Worm (Caenorhabditis elegans) whole organism, mixed stage, embryonic: ENCODE data around the gene srh-40.

Experiments
- M03D4.4 ChIP-seq: sonication (generic microtip); optimal IDR thresholded peaks from 2 replicates; lab custom pipeline; 2017; ENCODE audit warnings: mild to moderate bottlenecking, missing genetic modification characterization, missing compliant biosample characterization
- blmp-1 ChIP-seq: fragments of 150-350 bp; optimal IDR thresholded peaks from 2 replicates; lab custom pipeline; 2014; ENCODE audit warnings: missing biosample characterization, missing genetic modification characterization
- ceh-43 ChIP-seq: fragments of 200-800 bp; sonication (Bioruptor generic); optimal IDR thresholded peaks from 2 replicates; lab custom pipeline; 2018; ENCODE audit warnings: mild to moderate bottlenecking, missing genetic modification characterization, moderate library complexity, missing compliant biosample characterization
- ceh-83 ChIP-seq: fragments of 200-800 bp; sonication (Bioruptor generic); optimal IDR thresholded peaks from 2 replicates; lab custom pipeline; 2018; ENCODE audit warnings: mild to moderate bottlenecking, missing genetic modification characterization, missing compliant biosample characterization
- ces-1 ChIP-seq: fragments of 150-350 bp; optimal IDR thresholded peaks from 2 replicates; lab custom pipeline; 2014; ENCODE audit warnings: missing biosample characterization, missing genetic modification reagents, missing genetic modification characterization
- cnd-1 ChIP-seq: fragments of 200-800 bp; sonication (Bioruptor generic); optimal IDR thresholded peaks from 2 replicates; lab custom pipeline; 2018; ENCODE audit warnings: mild to moderate bottlenecking, missing genetic modification characterization, missing compliant biosample characterization
- drap-1 ChIP-seq: fragments of 200-800 bp; sonication (Bioruptor generic); optimal IDR thresholded peaks from 3 replicates; lab custom pipeline; 2018; ENCODE audit warnings: mild to moderate bottlenecking, missing genetic modification characterization, missing compliant biosample characterization
- elt-1 ChIP-seq: sonication (generic microtip); optimal IDR thresholded peaks from 2 replicates; lab custom pipeline; 2017; ENCODE audit warnings: missing genetic modification characterization, mild to moderate bottlenecking, missing compliant biosample characterization, antibody characterized with exemption, moderate library complexity, borderline replicate concordance; ENCODE audit not compliant: insufficient read depth
- elt-3 ChIP-seq: fragments of 150-350 bp; optimal IDR thresholded peaks from 2 replicates; lab custom pipeline; 2014; ENCODE audit warnings: missing biosample characterization, missing genetic modification characterization
- flh-1 ChIP-seq: fragments of 200-800 bp; sonication (Bioruptor generic); optimal IDR thresholded peaks from 2 replicates; lab custom pipeline; 2018; ENCODE audit warnings: mild to moderate bottlenecking, missing genetic modification characterization, moderate library complexity, missing compliant biosample characterization
- ham-2 ChIP-seq: fragments of 200-800 bp; sonication (Bioruptor generic); optimal IDR thresholded peaks from 2 replicates; lab custom pipeline; 2018; ENCODE audit warnings: mild to moderate bottlenecking, missing genetic modification characterization, missing compliant biosample characterization
- hlh-1 ChIP-seq: fragments of 150-350 bp; optimal IDR thresholded peaks from 2 replicates; lab custom pipeline; 2014; ENCODE audit warnings: missing biosample characterization, missing genetic modification reagents, missing genetic modification characterization
- lin-13 ChIP-seq: fragments of 150-350 bp; optimal IDR thresholded peaks from 2 replicates; lab custom pipeline; 2014; ENCODE audit warnings: missing biosample characterization, missing genetic modification characterization
- lin-32 ChIP-seq: fragments of 200-800 bp; sonication (Bioruptor generic); optimal IDR thresholded peaks from 2 replicates; lab custom pipeline; 2018; ENCODE audit warnings: mild to moderate bottlenecking, missing genetic modification characterization, missing compliant biosample characterization
- lsy-2 ChIP-seq: fragments of 150-350 bp; optimal IDR thresholded peaks from 2 replicates; lab custom pipeline; 2014; ENCODE audit warnings: missing biosample characterization, missing genetic modification characterization
- mab-5 ChIP-seq: fragments of 150-350 bp; optimal IDR thresholded peaks from 2 replicates; lab custom pipeline; 2014; ENCODE audit warnings: missing biosample characterization, missing genetic modification characterization
- mep-1 ChIP-seq: fragments of 150-350 bp; optimal IDR thresholded peaks from 2 replicates; lab custom pipeline; 2017; ENCODE audit warnings: missing biosample characterization, missing genetic modification reagents, missing genetic modification characterization, inconsistent platforms
- mls-2 ChIP-seq: sonication (generic microtip); optimal IDR thresholded peaks from 2 replicates; lab custom pipeline; 2016; ENCODE audit warnings: mild to moderate bottlenecking, missing genetic modification characterization, moderate library complexity, missing compliant biosample characterization
- nhr-12 ChIP-seq: fragments of 150-350 bp; optimal IDR thresholded peaks from 2 replicates; lab custom pipeline; 2014; ENCODE audit warnings: missing biosample characterization, missing genetic modification characterization
- nhr-237 ChIP-seq: fragments of 150-350 bp; optimal IDR thresholded peaks from 2 replicates; lab custom pipeline; 2014; ENCODE audit warnings: missing biosample characterization, missing genetic modification characterization
- nhr-28 ChIP-seq: fragments of 150-350 bp; optimal IDR thresholded peaks from 2 replicates; lab custom pipeline; 2014; ENCODE audit warnings: missing biosample characterization, missing genetic modification characterization
- nhr-76 ChIP-seq: sonication (generic microtip); optimal IDR thresholded peaks from 2 replicates; lab custom pipeline; 2017; ENCODE audit warnings: missing biosample characterization, missing genetic modification characterization
- pha-4 ChIP-seq: fragments of 150-350 bp; optimal IDR thresholded peaks from 2 replicates; lab custom pipeline; 2018; ENCODE audit warnings: missing biosample characterization, missing genetic modification reagents, missing genetic modification characterization
- sem-2 ChIP-seq: fragments of 200-800 bp; sonication (Bioruptor generic); optimal IDR thresholded peaks from 2 replicates; lab custom pipeline; 2018; ENCODE audit warnings: mild to moderate bottlenecking, missing genetic modification characterization, missing compliant biosample characterization
- snpc-4 ChIP-seq: fragments of 150-350 bp; optimal IDR thresholded peaks from 2 replicates; lab custom pipeline; 2014; ENCODE audit warnings: missing biosample characterization, missing genetic modification characterization
- sptf-1 ChIP-seq: sonication (generic microtip); optimal IDR thresholded peaks from 2 replicates; lab custom pipeline; 2017; ENCODE audit warnings: mild to moderate bottlenecking, missing genetic modification characterization, moderate library complexity, missing compliant biosample characterization
- tbx-8 ChIP-seq: fragments of 200-800 bp; sonication (Bioruptor generic); optimal IDR thresholded peaks from 2 replicates; lab custom pipeline; 2018; ENCODE audit warnings: mild to moderate bottlenecking, missing genetic modification characterization, moderate library complexity, missing compliant biosample characterization
- unc-120 ChIP-seq: sonication (generic microtip); optimal IDR thresholded peaks from 2 replicates; lab custom pipeline; 2017; ENCODE audit warnings: missing genetic modification characterization, missing compliant biosample characterization; ENCODE audit not compliant: poor library complexity, severe bottlenecking
- unc-39 ChIP-seq: fragments of 150-350 bp; optimal IDR thresholded peaks from 2 replicates; lab custom pipeline; 2014; ENCODE audit warnings: missing biosample characterization, missing genetic modification characterization
- unc-62 ChIP-seq: fragments of 150-350 bp; optimal IDR thresholded peaks from 2 replicates; lab custom pipeline; 2014; ENCODE audit warnings: missing biosample characterization, missing genetic modification reagents, missing genetic modification characterization
- zip-8 ChIP-seq: fragments of 150-350 bp; optimal IDR thresholded peaks from 2 replicates; lab custom pipeline; 2014; ENCODE audit warnings: missing biosample characterization, missing genetic modification characterization
- ztf-11 ChIP-seq: fragments of 150-350 bp; optimal IDR thresholded peaks from 2 replicates; lab custom pipeline; 2014; ENCODE audit warnings: missing biosample characterization, missing genetic modification characterization

srh-40 gene

DNA sequence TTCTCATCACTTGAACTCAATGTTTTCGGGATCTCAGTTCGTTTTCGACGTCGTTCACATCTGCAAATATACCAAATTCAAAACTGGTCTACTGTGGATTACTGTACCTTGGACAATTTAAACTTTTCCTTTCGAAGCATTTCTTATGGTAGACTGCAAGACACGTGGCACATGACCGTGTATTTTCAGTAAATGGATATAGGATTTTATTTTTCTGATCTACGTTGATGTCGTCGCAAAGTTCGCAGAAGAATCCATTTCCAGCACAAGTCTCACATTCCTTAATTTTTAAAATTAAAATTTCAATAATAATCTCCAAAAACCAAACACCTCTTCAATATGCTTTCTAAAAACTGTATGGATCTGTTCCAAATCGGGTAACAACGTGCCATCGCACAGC is 21.1 kb upstream of the srh-40 start:
- TF ChIP-seq blmp-1 (tag; lab: Kevin White, UChicago) = no peak
- TF ChIP-seq zip-8 = no peak
- TF ChIP-seq elt-1 (tag; lab: Kevin White, UChicago) = no peak
- no peak for TF ChIP-seq cnd-1 (tag; lab: Kevin White, UChicago)
- no peak for TF ChIP-seq nhr-28 (tag; lab: Kevin White, UChicago)
- TF ChIP-seq lsy-2 (tag; lab: Kevin White, UChicago) = no peak
- no peak for TF ChIP-seq lin-13 (tag; lab: Kevin White, UChicago)
- no peak for TF ChIP-seq ceh-83 (GFP tag; lab: Kevin White, UChicago)
- no peak for TF ChIP-seq hlh-1 (tag; lab: Kevin White, UChicago)
- no peak for TF ChIP-seq drap-1 (GFP tag; lab: Kevin White, UChicago)
- no peak for TF ChIP-seq pha-4 (tag; lab: Kevin White, UChicago)
- no peak for TF ChIP-seq ham-2 (GFP tag; lab: Kevin White, UChicago)
- TF ChIP-seq mls-2 (tag; lab: Kevin White, UChicago) = no peak

DNA sequence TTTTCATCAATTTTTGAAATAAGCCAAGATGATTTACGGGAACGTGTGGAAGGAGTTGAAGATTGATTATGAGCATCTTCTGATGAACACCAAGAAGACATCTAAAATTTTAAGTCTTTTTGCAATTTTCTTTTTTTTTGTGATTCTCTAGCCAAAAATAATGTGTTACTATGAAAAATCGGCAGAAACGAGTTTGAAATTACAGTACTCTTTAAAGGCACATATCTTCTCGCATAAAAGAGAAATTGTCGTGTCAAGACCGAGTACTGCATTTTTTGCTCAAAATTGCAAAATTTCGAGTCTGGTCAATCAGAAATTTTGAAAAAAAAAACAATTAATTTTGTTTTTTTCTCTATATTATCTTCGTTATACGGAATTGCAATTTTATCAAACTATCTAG is 18.5 kb upstream of the srh-40 start, which contains the start of gene F20H11.1:
TSS of gene F20H11.1 (minus strand) at position 101 of the 400 bp plus-strand sequence.
- TF ChIP-seq sptf-1 (tag; lab: Kevin White, UChicago) (no peak), nhr-12 (tag; lab: Kevin White, UChicago) (no peak), ztf-11 (tag; lab: Kevin White, UChicago) (no peak), elt-1 (tag; lab: Kevin White, UChicago) (no peak), mls-2 (tag; lab: Kevin White, UChicago) (no peak), nhr-76 (no peak), unc-120 (tag; lab: Kevin White, UChicago) (no peak), nhr-28 (tag; lab: Kevin White, UChicago) (no peak), tbx-8 (GFP tag; lab: Kevin White, UChicago) (no peak), drap-1 (GFP tag; lab: Kevin White, UChicago) (no peak), lin-13 (tag; lab: Kevin White, UChicago) (no peak), elt-3 (tag; lab: Kevin White, UChicago) (no peak), unc-62 (no peak), mep-1 (tag; lab: Kevin White, UChicago) (no peak), nhr-237 (tag; lab: Kevin White, UChicago) (no peak), ceh-83 (GFP tag; lab: Kevin White, UChicago) (no peak), mab-5 (tag; lab: Kevin White, UChicago) (no peak), zip-8 (no peak), ces-1 (GFP tag; lab: Kevin White, UChicago) (no peak)

DNA sequence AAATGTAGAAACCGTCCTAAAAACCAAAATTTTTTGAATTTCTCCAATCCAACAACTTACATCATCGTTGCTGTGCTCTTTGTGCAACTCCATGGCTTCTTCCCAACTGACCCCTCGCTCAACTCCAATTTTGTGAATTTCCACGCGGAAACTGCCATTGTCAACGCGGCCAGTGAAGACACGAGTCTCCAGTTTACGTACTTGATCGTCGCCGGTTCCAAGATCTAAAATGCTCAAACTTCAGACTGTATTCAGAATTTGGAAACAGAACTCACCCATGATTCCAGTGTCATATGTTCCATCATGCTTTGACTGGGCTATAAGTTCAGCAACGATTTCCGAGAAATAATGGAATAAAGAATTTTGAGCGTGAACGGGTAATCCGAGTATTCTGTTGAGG is 16.6 kb upstream of the srh-40 start:
- TF ChIP-seq snpc-4 (tag; lab: Kevin White, UChicago) (no peak), ceh-83 (GFP tag; lab: Kevin White, UChicago) (no peak), hlh-1 (tag; lab: Kevin White, UChicago) (no peak), flh-1 (GFP tag; lab: Kevin White, UChicago) (no peak), ham-2 (GFP tag; lab: Kevin White, UChicago) (no peak), sem-2 (GFP tag; lab: Kevin White, UChicago) (no peak), nhr-12 (tag; lab: Kevin White, UChicago) (no peak), nhr-28 (tag; lab: Kevin White, UChicago) (no peak), mls-2 (tag; lab: Kevin White, UChicago) (no peak), ces-1 (GFP tag; lab: Kevin White, UChicago) (no peak), mab-5 (tag; lab: Kevin White, UChicago) (no peak), lin-32 (GFP tag; lab: Kevin White, UChicago) (no peak)
- TF ChIP-seq, all 35 proteins: peak for 0

DNA sequence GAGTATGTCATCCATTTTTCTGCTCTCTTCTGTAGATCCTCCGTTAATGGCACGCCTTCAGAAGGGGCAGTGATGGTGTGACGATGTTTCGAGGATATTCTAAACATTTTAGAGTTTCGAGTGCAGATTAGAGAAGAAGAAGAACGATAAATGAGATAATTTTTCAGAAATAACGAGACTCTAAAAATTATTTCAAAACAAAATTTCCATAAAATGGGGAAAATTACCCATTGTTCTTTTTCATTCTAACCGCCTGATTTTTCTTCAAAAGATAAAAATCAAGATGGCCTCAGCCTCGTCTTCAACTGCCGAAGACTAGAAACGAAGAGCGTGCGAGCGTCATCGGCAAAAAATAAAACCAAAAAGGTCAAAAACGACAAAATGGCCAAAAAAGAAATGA is 9.5 kb upstream of the srh-40 start, which contains the start of gene let-765:
TSS of gene let-765 (minus strand) at position 101 of the 400 bp plus-strand sequence.
- TF ChIP-seq nhr-237 (tag; lab: Kevin White, UChicago) (no peak), lin-13 (tag; lab: Kevin White, UChicago) (no peak), ces-1 (GFP tag; lab: Kevin White, UChicago) (no peak), lin-32 (GFP tag; lab: Kevin White, UChicago) (no peak), sem-2 (GFP tag; lab: Kevin White, UChicago) (no peak), elt-3 (tag; lab: Kevin White, UChicago) (no peak), drap-1 (GFP tag; lab: Kevin White, UChicago) (no peak), flh-1 (GFP tag; lab: Kevin White, UChicago) (no peak), ceh-83 (GFP tag; lab: Kevin White, UChicago) (no peak), cnd-1 (tag; lab: Kevin White, UChicago) (no peak), pha-4 (tag; lab: Kevin White, UChicago) (no peak), M03D4.4 (no peak), unc-62 (no peak), ceh-43 (no peak), unc-39 (tag; lab: Kevin White, UChicago) (no peak), nhr-76 (no peak), nhr-12 (tag; lab: Kevin White, UChicago) (no peak), sptf-1 (tag; lab: Kevin White, UChicago) (no peak), elt-1 (tag; lab: Kevin White, UChicago) (no peak)
- TF ChIP-seq, all 35 proteins: peak for 0
